Worm (Caenorhabditis elegans): ENCODE measurements around the gene cpin-1.

ce11 chrIV:9442106-9442532, 8.4 kb upstream of the cpin-1 start:
- TF ChIP-seq mdl-1 (tag; optimal IDR thresholded peaks at IDR 0.05) = peak in 1 of 2 experiments; percentile 93
- no peak for TF ChIP-seq dpl-1 (GFP tag; optimal IDR thresholded peaks at IDR 0.05)
- no peak for TF ChIP-seq ztf-4 (tag; optimal IDR thresholded peaks at IDR 0.05)

All from whole organism, L1 larva.